Worm (Caenorhabditis elegans) whole organism, young adult: Measurements from ENCODE around the gene K09C8.2.

Source experiments
- B0019.2 ChIP-seq: fragments of 200-800 bp; sonication (Bioruptor generic); conservative IDR thresholded peaks from 2 replicates; pipeline ENCODE4 v1.3.6; 2022; ENCODE audit warnings: missing genetic modification reagents, missing genetic modification characterization, missing compliant biosample characterization
- C06A6.2 ChIP-seq: fragments of 200-800 bp; sonication (Bioruptor generic); conservative IDR thresholded peaks from 2 replicates; pipeline ENCODE4 v1.3.6; 2022; ENCODE audit warnings: missing genetic modification characterization, missing compliant biosample characterization
- C17E4.6 ChIP-seq: fragments of 200-800 bp; sonication (Bioruptor generic); IDR thresholded peaks from 2 replicates; pipeline ENCODE4 v1.3.6; 2022; ENCODE audit warnings: missing genetic modification reagents, missing genetic modification characterization, missing compliant biosample characterization
- D2030.7 ChIP-seq: fragments of 200-800 bp; sonication (Bioruptor generic); IDR thresholded peaks from 2 replicates; pipeline ENCODE4 v1.3.6; 2022; ENCODE audit warnings: missing genetic modification reagents, missing genetic modification characterization, missing compliant biosample characterization
- F49E8.2 ChIP-seq: sonication (generic microtip); optimal IDR thresholded peaks from 3 replicates; lab custom pipeline; 2017; ENCODE audit warnings: missing genetic modification characterization, mild to moderate bottlenecking, missing compliant biosample characterization, antibody characterized with exemption, moderate library complexity; ENCODE audit not compliant: insufficient read depth
- F52B5.7 ChIP-seq: sonication (generic microtip); optimal IDR thresholded peaks from 2 replicates; lab custom pipeline; 2016; ENCODE audit warnings: mild to moderate bottlenecking, missing genetic modification characterization, missing compliant biosample characterization
- T07F8.4 ChIP-seq: sonication (generic microtip); optimal IDR thresholded peaks from 2 replicates; lab custom pipeline; 2016; ENCODE audit warnings: mild to moderate bottlenecking, missing genetic modification characterization, moderate library complexity, missing compliant biosample characterization
- Y53G8AR.9 ChIP-seq: fragments of 200-800 bp; sonication (Bioruptor generic); conservative IDR thresholded peaks from 2 replicates; pipeline ENCODE4 v1.3.6; 2022; ENCODE audit warnings: missing genetic modification reagents, missing genetic modification characterization, missing compliant biosample characterization
- Y56A3A.18 ChIP-seq: fragments of 200-800 bp; sonication (Bioruptor generic); IDR thresholded peaks from 2 replicates; pipeline ENCODE4 v1.3.6; 2022; ENCODE audit warnings: missing genetic modification reagents, missing genetic modification characterization, missing compliant biosample characterization
- Y67H2A.10 ChIP-seq: fragments of 200-800 bp; sonication (Bioruptor generic); conservative IDR thresholded peaks from 2 replicates; pipeline ENCODE4 v1.3.6; 2022; ENCODE audit warnings: missing genetic modification reagents, missing genetic modification characterization, missing compliant biosample characterization
- aptf-2 ChIP-seq: fragments of 200-800 bp; sonication (Bioruptor generic); conservative IDR thresholded peaks from 2 replicates; pipeline ENCODE4 v1.3.6; 2022; ENCODE audit warnings: missing genetic modification reagents, missing genetic modification characterization, missing compliant biosample characterization
- aptf-3 ChIP-seq: fragments of 200-800 bp; sonication (Bioruptor generic); IDR thresholded peaks from 2 replicates; pipeline ENCODE4 v1.3.6; 2022; ENCODE audit warnings: missing genetic modification characterization, missing compliant biosample characterization
- bed-1 ChIP-seq: fragments of 200-800 bp; sonication (Bioruptor generic); IDR thresholded peaks from 2 replicates; pipeline ENCODE4 v1.3.6; 2022; ENCODE audit warnings: missing genetic modification reagents, missing genetic modification characterization, missing compliant biosample characterization
- bed-2 ChIP-seq: fragments of 200-800 bp; sonication (Bioruptor generic); IDR thresholded peaks from 2 replicates; pipeline ENCODE4 v1.3.6; 2022; ENCODE audit warnings: missing genetic modification reagents, missing genetic modification characterization, missing compliant biosample characterization
- ccch-3 ChIP-seq: fragments of 200-800 bp; sonication (Bioruptor generic); optimal IDR thresholded peaks from 2 replicates; lab custom pipeline; 2018; ENCODE audit warnings: mild to moderate bottlenecking, missing genetic modification characterization, missing compliant biosample characterization
- cebp-2 ChIP-seq: fragments of 200-800 bp; sonication (Bioruptor generic); IDR thresholded peaks from 2 replicates; pipeline ENCODE4 v1.3.6; 2022; ENCODE audit warnings: missing genetic modification characterization, missing compliant biosample characterization
- dpl-1 ChIP-seq: fragments of 150-350 bp; optimal IDR thresholded peaks from 2 replicates; lab custom pipeline; 2014; ENCODE audit warnings: missing biosample characterization, missing genetic modification reagents, missing genetic modification characterization
- egl-44 ChIP-seq: fragments of 200-800 bp; sonication (Bioruptor generic); IDR thresholded peaks from 2 replicates; pipeline ENCODE4 v1.3.6; 2022; ENCODE audit warnings: missing genetic modification reagents, missing genetic modification characterization, missing compliant biosample characterization
- ets-4 ChIP-seq: fragments of 200-800 bp; sonication (Bioruptor generic); optimal IDR thresholded peaks from 2 replicates; lab custom pipeline; 2018; ENCODE audit warnings: mild to moderate bottlenecking, missing genetic modification characterization, missing compliant biosample characterization
- fkh-3 ChIP-seq: sonication (generic microtip); optimal IDR thresholded peaks from 2 replicates; lab custom pipeline; 2016; ENCODE audit warnings: mild to moderate bottlenecking, missing genetic modification characterization, missing compliant biosample characterization
- him-1 ChIP-seq: sonication (generic microtip); optimal IDR thresholded peaks from 2 replicates; lab custom pipeline; 2016; ENCODE audit warnings: missing genotype, missing genetic modification reagents, missing genetic modification characterization, missing compliant biosample characterization
- lag-1 ChIP-seq: fragments of 200-800 bp; sonication (Bioruptor generic); IDR thresholded peaks from 2 replicates; pipeline ENCODE4 v1.3.6; 2022; ENCODE audit warnings: missing genetic modification reagents, missing genetic modification characterization, missing compliant biosample characterization
- lin-26 ChIP-seq: fragments of 200-800 bp; sonication (Bioruptor generic); IDR thresholded peaks from 2 replicates; pipeline ENCODE4 v1.3.6; 2022; ENCODE audit warnings: missing genetic modification reagents, missing genetic modification characterization, missing compliant biosample characterization
- lin-35 ChIP-seq, 3 experiments: fragments of 150-350 bp in 2 of 3; sonication (generic microtip) in 1 of 3; optimal IDR thresholded peaks; 2 replicates each; lab custom pipeline; 2014 to 2018; ENCODE audit warnings: missing biosample characterization in 3 of 3, missing genetic modification characterization in 3 of 3, missing genetic modification reagents in 3 of 3
- madf-8 ChIP-seq: fragments of 200-800 bp; sonication (Bioruptor generic); conservative IDR thresholded peaks from 2 replicates; pipeline ENCODE4 v1.3.6; 2022; ENCODE audit warnings: missing genetic modification reagents, missing genetic modification characterization, missing compliant biosample characterization
- mel-28 ChIP-seq: sonication (generic microtip); optimal IDR thresholded peaks from 2 replicates; lab custom pipeline; 2016; ENCODE audit warnings: borderline replicate concordance, mild to moderate bottlenecking, missing genetic modification characterization, missing compliant biosample characterization
- nhr-179 ChIP-seq: sonication (generic microtip); optimal IDR thresholded peaks from 2 replicates; lab custom pipeline; 2016; ENCODE audit warnings: mild to moderate bottlenecking, missing genetic modification characterization, missing compliant biosample characterization
- pbrm-1 ChIP-seq: fragments of 200-800 bp; sonication (Bioruptor generic); IDR thresholded peaks from 2 replicates; pipeline ENCODE4 v1.3.6; 2022; ENCODE audit warnings: missing genetic modification reagents, missing genetic modification characterization, missing compliant biosample characterization
- rpc-1 ChIP-seq, 2 experiments: fragments of 150-350 bp in 1 of 2; sonication (generic microtip) in 1 of 2; optimal IDR thresholded peaks; 2 replicates each; lab custom pipeline; 2014 to 2018; ENCODE audit warnings: missing biosample characterization in 1 of 2, missing genetic modification characterization in 1 of 2, missing genetic modification reagents in 1 of 2, missing genotype in 1 of 2
- sdz-38 ChIP-seq: sonication (generic microtip); optimal IDR thresholded peaks from 2 replicates; lab custom pipeline; 2016; ENCODE audit warnings: missing genotype, missing genetic modification characterization, missing compliant biosample characterization
- unc-62 ChIP-seq: fragments of 150-350 bp; optimal IDR thresholded peaks from 2 replicates; lab custom pipeline; 2014; ENCODE audit warnings: missing biosample characterization, missing genetic modification reagents, missing genetic modification characterization
- zfh-2 ChIP-seq: fragments of 200-800 bp; sonication (Bioruptor generic); conservative IDR thresholded peaks from 2 replicates; pipeline ENCODE4 v1.3.6; 2022; ENCODE audit warnings: missing genetic modification reagents, missing genetic modification characterization, missing compliant biosample characterization
- ztf-18 ChIP-seq: sonication (generic microtip); optimal IDR thresholded peaks from 2 replicates; lab custom pipeline; 2016; ENCODE audit warnings: missing genotype, mild to moderate bottlenecking, missing genetic modification characterization, missing compliant biosample characterization
- ztf-22 ChIP-seq: fragments of 200-800 bp; sonication (Bioruptor generic); optimal IDR thresholded peaks from 2 replicates; lab custom pipeline; 2018; ENCODE audit warnings: mild to moderate bottlenecking, missing genetic modification characterization, moderate library complexity, missing compliant biosample characterization
- ztf-25 ChIP-seq: fragments of 200-800 bp; sonication (Bioruptor generic); IDR thresholded peaks from 2 replicates; pipeline ENCODE4 v1.3.6; 2022; ENCODE audit warnings: missing genetic modification reagents, missing genetic modification characterization, missing compliant biosample characterization
- ztf-26 ChIP-seq: sonication (generic microtip); optimal IDR thresholded peaks from 2 replicates; lab custom pipeline; 2017; ENCODE audit warnings: missing genetic modification characterization, missing compliant biosample characterization
- ztf-3 ChIP-seq: fragments of 200-800 bp; sonication (Bioruptor generic); optimal IDR thresholded peaks from 2 replicates; lab custom pipeline; 2018; ENCODE audit warnings: mild to moderate bottlenecking, missing genetic modification characterization, missing compliant biosample characterization
- ztf-6 ChIP-seq: fragments of 200-800 bp; sonication (Bioruptor generic); IDR thresholded peaks from 2 replicates; pipeline ENCODE4 v1.3.6; 2022; ENCODE audit warnings: missing genetic modification reagents, missing genetic modification characterization, missing compliant biosample characterization

Gene K09C8.2

ce11 chrX:10959136-10959535 lies at the start of gene K09C8.2:
Gene K09C8.2 (plus strand): TSS chrX:10959436.
- no peak for TF ChIP-seq rpc-1 (optimal IDR thresholded peaks at IDR 0.05; lab: Kevin White, UChicago)
- no peak for TF ChIP-seq rpc-1 (tag; optimal IDR thresholded peaks at IDR 0.05; lab: Kevin White, UChicago)
- TF ChIP-seq madf-8 (GFP tag; lab: Robert Waterston, UW), result no peak
- no peak for TF ChIP-seq aptf-3 (GFP tag; lab: Robert Waterston, UW)
- no peak for TF ChIP-seq ztf-3 (GFP tag; lab: Kevin White, UChicago)
- no peak for TF ChIP-seq egl-44 (GFP tag; lab: Robert Waterston, UW)
- no peak for TF ChIP-seq nhr-179 (tag; lab: Kevin White, UChicago)
- no peak for TF ChIP-seq bed-1
- no peak for TF ChIP-seq him-1
- no peak for TF ChIP-seq C17E4.6 (GFP tag; lab: Robert Waterston, UW)
- TF ChIP-seq Y67H2A.10, result no peak
- TF ChIP-seq T07F8.4 (tag; lab: Kevin White, UChicago), result no peak
- no peak for TF ChIP-seq pbrm-1 (GFP tag; lab: Robert Waterston, UW)
- TF ChIP-seq F49E8.2 (tag; lab: Kevin White, UChicago), result no peak
- TF ChIP-seq ztf-18, result no peak
- TF ChIP-seq ztf-25, result no peak
- TF ChIP-seq ccch-3 (GFP tag; lab: Kevin White, UChicago), result no peak
- TF ChIP-seq ztf-22, result no peak
- TF ChIP-seq, all 124 proteins: peak for 0

ce11 chrX:10909661-10910060 lies 49.6 kb upstream of the K09C8.2 start:
- TF ChIP-seq mel-28 (tag; lab: Kevin White, UChicago) (no peak), ccch-3 (GFP tag; lab: Kevin White, UChicago) (no peak), lin-35 (GFP tag; optimal IDR thresholded peaks at IDR 0.05; lab: Kevin White, UChicago) (no peak), B0019.2 (GFP tag; lab: Robert Waterston, UW) (no peak), him-1 (no peak), cebp-2 (GFP tag; lab: Robert Waterston, UW) (no peak), ets-4 (no peak), ztf-26 (tag; lab: Kevin White, UChicago) (no peak), sdz-38 (no peak), C06A6.2 (no peak), bed-2 (GFP tag; lab: Robert Waterston, UW) (no peak), aptf-2 (GFP tag; lab: Robert Waterston, UW) (no peak), zfh-2 (no peak)

- TF ChIP-seq Y56A3A.18 (GFP tag; lab: Robert Waterston, UW) (no peak), mel-28 (tag; lab: Kevin White, UChicago) (no peak), B0019.2 (GFP tag; lab: Robert Waterston, UW) (no peak), cebp-2 (GFP tag; lab: Robert Waterston, UW) (no peak), fkh-3 (tag; lab: Kevin White, UChicago) (no peak), unc-62 (GFP tag; lab: Kevin White, UChicago) (no peak), lag-1 (GFP tag; lab: Robert Waterston, UW) (no peak), zfh-2 (no peak), Y53G8AR.9 (no peak), D2030.7 (GFP tag; lab: Robert Waterston, UW) (no peak), lin-26 (no peak), dpl-1 (GFP tag; lab: Kevin White, UChicago) (no peak), ztf-6 (no peak), F52B5.7 (tag; lab: Kevin White, UChicago) (no peak)
These were observed 48.5 kb upstream of the K09C8.2 start, which contains the start of gene F47B10.8 for ce11 chrX:10910716-10911115. Gene F47B10.8 (minus strand): TSS chrX:10910816.
